Fruit fly (Drosophila melanogaster) whole organism, prepupa: ENCODE results near the gene mnb.
A peak's percentile ranks its signal among the peaks of the same experiment; 100 is the strongest.

Experiments
- Blimp-1 ChIP-seq: fragments of 200-800 bp; sonication (Bioruptor generic); optimal IDR thresholded peaks from 3 replicates; lab custom pipeline; 2017; ENCODE audit warnings: missing biosample characterization, missing genetic modification characterization, mild to moderate bottlenecking, moderate library complexity, missing genetic modification reagents
- CG10631 ChIP-seq: fragments of 200-800 bp; sonication (Bioruptor generic); optimal IDR thresholded peaks from 2 replicates; lab custom pipeline; 2016; ENCODE audit warnings: missing biosample characterization, missing genetic modification characterization
- CG10669 ChIP-seq: fragments of 200-800 bp; sonication (Bioruptor generic); optimal IDR thresholded peaks from 3 replicates; lab custom pipeline; 2018; ENCODE audit warnings: missing biosample characterization, mild to moderate bottlenecking, missing genetic modification characterization, moderate library complexity
- CG11294 ChIP-seq: fragments of 200-800 bp; sonication (Bioruptor generic); IDR thresholded peaks from 2 replicates; pipeline ENCODE4 v1.3.6; 2022; ENCODE audit warnings: missing biosample characterization, missing genetic modification characterization
- CG11762 ChIP-seq: fragments of 200-800 bp; sonication (Bioruptor generic); optimal IDR thresholded peaks from 3 replicates; lab custom pipeline; 2016; ENCODE audit warnings: missing biosample characterization, missing genetic modification characterization; ENCODE audit not compliant: insufficient read depth
- CG11902 ChIP-seq: fragments of 200-800 bp; sonication (Bioruptor generic); optimal IDR thresholded peaks from 3 replicates; lab custom pipeline; 2016; ENCODE audit warnings: missing biosample characterization, missing genetic modification characterization
- CG15336 ChIP-seq: fragments of 200-800 bp; sonication (Bioruptor generic); IDR thresholded peaks from 2 replicates; pipeline ENCODE4 v1.3.6; 2022; ENCODE audit warnings: missing biosample characterization, missing genetic modification characterization
- CG16779 ChIP-seq: fragments of 200-800 bp; sonication (Bioruptor generic); optimal IDR thresholded peaks from 3 replicates; lab custom pipeline; 2017; ENCODE audit warnings: missing biosample characterization, mild to moderate bottlenecking, missing genetic modification characterization
- CG3032 ChIP-seq: fragments of 200-800 bp; optimal IDR thresholded peaks from 2 replicates; lab custom pipeline; 2019; ENCODE audit warnings: missing biosample characterization, mild to moderate bottlenecking, missing genetic modification characterization, moderate library complexity
- CG31627 ChIP-seq: fragments of 200-800 bp; sonication (Bioruptor generic); optimal IDR thresholded peaks from 3 replicates; lab custom pipeline; 2016; ENCODE audit warnings: missing biosample characterization, missing genetic modification characterization
- CG34406 ChIP-seq: fragments of 200-800 bp; sonication (Bioruptor generic); optimal IDR thresholded peaks from 3 replicates; lab custom pipeline; 2016; ENCODE audit warnings: missing biosample characterization, missing genetic modification characterization
- CG4318 ChIP-seq: fragments of 200-800 bp; sonication (Bioruptor generic); optimal IDR thresholded peaks from 3 replicates; lab custom pipeline; 2017; ENCODE audit warnings: missing biosample characterization, mild to moderate bottlenecking, missing genetic modification characterization
- CG6808 ChIP-seq: fragments of 200-800 bp; sonication (Bioruptor generic); optimal IDR thresholded peaks from 3 replicates; lab custom pipeline; 2017; ENCODE audit warnings: missing biosample characterization, missing genetic modification characterization, mild to moderate bottlenecking, moderate library complexity, missing genetic modification reagents
- CG6854 ChIP-seq: fragments of 200-800 bp; sonication (Bioruptor generic); optimal IDR thresholded peaks from 2 replicates; lab custom pipeline; 2017; ENCODE audit warnings: missing biosample characterization, mild to moderate bottlenecking, missing genetic modification characterization
- CG7368 ChIP-seq: fragments of 200-800 bp; sonication (Bioruptor generic); optimal IDR thresholded peaks from 3 replicates; lab custom pipeline; 2016; ENCODE audit warnings: missing biosample characterization, missing genetic modification characterization
- CG8319 ChIP-seq: fragments of 200-800 bp; sonication (Bioruptor generic); optimal IDR thresholded peaks from 3 replicates; lab custom pipeline; 2016; ENCODE audit warnings: missing biosample characterization, missing genetic modification characterization
- CG8632 ChIP-seq: fragments of 200-800 bp; sonication (Bioruptor generic); optimal IDR thresholded peaks from 3 replicates; lab custom pipeline; 2016; ENCODE audit warnings: missing biosample characterization, missing genetic modification characterization
- CG9139 ChIP-seq: fragments of 200-800 bp; sonication (Bioruptor generic); optimal IDR thresholded peaks from 3 replicates; lab custom pipeline; 2017; ENCODE audit warnings: missing biosample characterization, mild to moderate bottlenecking, missing genetic modification characterization
- Eip75B ChIP-seq: fragments of 200-800 bp; sonication (Bioruptor generic); optimal IDR thresholded peaks from 3 replicates; lab custom pipeline; 2016; ENCODE audit warnings: missing biosample characterization, missing genetic modification characterization
- Eip78C ChIP-seq: fragments of 200-800 bp; sonication (Bioruptor generic); peaks from one replicate; lab custom pipeline; 2016; ENCODE audit warnings: missing biosample characterization, missing genetic modification characterization
- Ets21C ChIP-seq: fragments of 200-800 bp; sonication (Bioruptor generic); optimal IDR thresholded peaks from 3 replicates; lab custom pipeline; 2016; ENCODE audit warnings: missing biosample characterization, missing genetic modification characterization
- Hr38 ChIP-seq: sonication (Bioruptor generic); optimal IDR thresholded peaks from 2 replicates; lab custom pipeline; 2016; ENCODE audit warnings: missing biosample characterization, missing genetic modification characterization
- Hr4 ChIP-seq: fragments of 200-800 bp; sonication (Bioruptor generic); optimal IDR thresholded peaks from 3 replicates; lab custom pipeline; 2016; ENCODE audit warnings: missing biosample characterization, missing genetic modification characterization
- Lpt ChIP-seq: fragments of 200-800 bp; sonication (Bioruptor generic); optimal IDR thresholded peaks from 3 replicates; lab custom pipeline; 2016; ENCODE audit warnings: missing biosample characterization, missing genetic modification characterization
- OdsH ChIP-seq: fragments of 200-800 bp; sonication (Bioruptor generic); optimal IDR thresholded peaks from 3 replicates; lab custom pipeline; 2016; ENCODE audit warnings: missing biosample characterization, missing genetic modification characterization
- Smox ChIP-seq: fragments of 200-800 bp; sonication (Bioruptor generic); optimal IDR thresholded peaks from 3 replicates; lab custom pipeline; 2016; ENCODE audit warnings: missing biosample characterization, missing genetic modification characterization
- Sox102F ChIP-seq: fragments of 200-800 bp; sonication (Bioruptor generic); optimal IDR thresholded peaks from 2 replicates; lab custom pipeline; 2016; ENCODE audit warnings: missing biosample characterization, mild to moderate bottlenecking, missing genetic modification characterization
- Sox14 ChIP-seq: fragments of 200-800 bp; sonication (Bioruptor generic); optimal IDR thresholded peaks from 3 replicates; lab custom pipeline; 2016; ENCODE audit warnings: missing biosample characterization, missing genetic modification characterization
- Sox15 ChIP-seq: fragments of 200-800 bp; sonication (Bioruptor generic); optimal IDR thresholded peaks from 3 replicates; lab custom pipeline; 2016; ENCODE audit warnings: missing biosample characterization, missing genetic modification characterization
- achi ChIP-seq: fragments of 200-800 bp; sonication (Bioruptor generic); optimal IDR thresholded peaks from 3 replicates; lab custom pipeline; 2016; ENCODE audit warnings: missing biosample characterization, missing genetic modification characterization
- acj6 ChIP-seq: fragments of 200-800 bp; sonication (Bioruptor generic); optimal IDR thresholded peaks from 3 replicates; lab custom pipeline; 2016; ENCODE audit warnings: missing biosample characterization, missing genetic modification characterization
- dac ChIP-seq: fragments of 200-800 bp; sonication (Bioruptor generic); optimal IDR thresholded peaks from 2 replicates; lab custom pipeline; 2017; ENCODE audit warnings: missing biosample characterization, mild to moderate bottlenecking, missing genetic modification characterization
- dsx ChIP-seq: fragments of 200-800 bp; optimal IDR thresholded peaks from 3 replicates; lab custom pipeline; 2019; ENCODE audit warnings: missing biosample characterization, mild to moderate bottlenecking, missing genetic modification characterization, moderate library complexity; ENCODE audit not compliant: poor library complexity, severe bottlenecking
- eg ChIP-seq: fragments of 200-800 bp; sonication (Bioruptor generic); IDR thresholded peaks from 3 replicates; pipeline ENCODE4 v1.3.6; 2022; ENCODE audit warnings: missing biosample characterization, missing genetic modification characterization
- esn ChIP-seq: fragments of 200-800 bp; sonication (Bioruptor generic); optimal IDR thresholded peaks from 2 replicates; lab custom pipeline; 2016; ENCODE audit warnings: missing biosample characterization, mild to moderate bottlenecking, missing genetic modification characterization, moderate library complexity
- fd85E ChIP-seq: fragments of 200-800 bp; sonication (Bioruptor generic); optimal IDR thresholded peaks from 3 replicates; lab custom pipeline; 2016; ENCODE audit warnings: missing biosample characterization, missing genetic modification characterization
- fkh ChIP-seq: fragments of 200-800 bp; sonication (Bioruptor generic); optimal IDR thresholded peaks from 3 replicates; lab custom pipeline; 2017; ENCODE audit warnings: missing biosample characterization, mild to moderate bottlenecking, missing genetic modification characterization, moderate library complexity
- net ChIP-seq: fragments of 200-800 bp; sonication (Bioruptor generic); optimal IDR thresholded peaks from 3 replicates; lab custom pipeline; 2016; ENCODE audit warnings: missing biosample characterization, missing genetic modification characterization
- pdm3 ChIP-seq: fragments of 200-800 bp; sonication (Bioruptor generic); optimal IDR thresholded peaks from 3 replicates; lab custom pipeline; 2016; ENCODE audit warnings: missing biosample characterization, missing genetic modification characterization
- salr ChIP-seq, 2 experiments: fragments of 200-800 bp; sonication (Bioruptor generic); optimal IDR thresholded peaks; 3 replicates each; lab custom pipeline; 2016 to 2018; ENCODE audit warnings: missing biosample characterization in 2 of 2, missing genetic modification characterization in 2 of 2, mild to moderate bottlenecking in 1 of 2
- spab ChIP-seq: fragments of 200-800 bp; sonication (Bioruptor generic); optimal IDR thresholded peaks from 2 replicates; lab custom pipeline; 2017; ENCODE audit warnings: missing biosample characterization, mild to moderate bottlenecking, missing genetic modification characterization, missing genetic modification reagents
- svp ChIP-seq: fragments of 200-800 bp; sonication (Bioruptor generic); peaks from one replicate; lab custom pipeline; 2016; ENCODE audit warnings: missing biosample characterization, missing genetic modification characterization
- topi ChIP-seq: fragments of 200-800 bp; sonication (Bioruptor generic); optimal IDR thresholded peaks from 3 replicates; lab custom pipeline; 2016; ENCODE audit warnings: missing biosample characterization, missing genetic modification characterization
- vri ChIP-seq: fragments of 200-800 bp; sonication (Bioruptor generic); optimal IDR thresholded peaks from 3 replicates; lab custom pipeline; 2016; ENCODE audit warnings: missing biosample characterization, mild to moderate bottlenecking, missing genetic modification characterization

The mnb gene

DNA sequence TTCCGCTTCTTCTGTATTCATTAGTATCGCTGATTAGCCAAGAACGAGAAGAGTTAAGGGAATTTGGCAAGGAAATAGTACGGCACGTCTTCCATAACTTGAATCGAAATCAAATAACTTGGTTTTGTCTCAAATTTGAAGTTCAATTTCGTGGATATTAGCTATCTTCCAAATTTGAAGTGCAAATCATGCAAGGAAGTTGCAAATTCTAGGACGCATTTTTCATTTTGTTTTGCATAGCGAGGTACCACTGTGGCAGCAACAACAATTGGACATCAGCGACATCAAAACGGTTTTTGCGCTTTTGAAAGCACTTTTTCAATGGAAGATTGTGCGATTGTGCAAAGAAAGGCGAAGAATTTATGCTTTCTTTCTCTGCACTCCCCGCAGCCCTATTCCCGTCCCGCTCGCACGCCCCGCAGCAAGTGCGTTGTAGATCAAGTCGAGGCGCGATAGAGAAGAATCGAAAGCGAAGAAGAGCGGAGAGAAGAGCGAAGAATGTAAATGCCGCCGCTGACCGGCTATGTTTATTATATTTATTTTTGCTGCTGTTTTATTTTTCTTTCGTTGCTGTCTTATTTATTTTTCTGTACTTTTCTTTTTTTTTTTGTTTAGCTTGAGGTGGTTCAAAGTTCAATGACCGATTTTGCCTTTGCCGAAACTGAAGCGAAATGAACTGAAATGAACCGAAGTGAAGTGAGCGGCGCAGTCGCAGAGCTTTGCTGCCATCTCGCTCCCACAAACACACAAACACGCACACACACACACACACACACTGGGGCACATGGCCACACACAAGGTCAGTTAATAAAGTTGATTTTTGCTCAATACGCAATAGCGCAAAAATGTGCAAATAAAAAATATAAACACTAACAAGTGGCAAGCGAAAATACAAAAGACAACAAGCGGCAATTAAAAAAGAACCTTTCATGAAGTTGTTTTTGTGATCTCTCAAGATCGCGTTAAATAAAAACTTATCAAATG lies 5.6 kb downstream of the mnb start (continued):
- peak; percentile 65 for TF ChIP-seq net (GFP tag; lab: Kevin White, UChicago)
- TF ChIP-seq CG10669 (GFP tag; lab: Kevin White, UChicago), result peak; percentile 38
- peak; percentile 73 for TF ChIP-seq Smox (GFP tag; lab: Kevin White, UChicago)
- peak; percentile 85 for TF ChIP-seq Eip78C (GFP tag; lab: Kevin White, UChicago)
- TF ChIP-seq OdsH (GFP tag; lab: Kevin White, UChicago), result peak; percentile 67
- peak; percentile 25 for TF ChIP-seq CG11762 (GFP tag; lab: Kevin White, UChicago)
- TF ChIP-seq CG11902 (GFP tag; lab: Kevin White, UChicago), result peak; percentile 50
- no peak for TF ChIP-seq CG9139
- TF ChIP-seq Lpt (GFP tag; lab: Kevin White, UChicago), result peak; percentile 59
- peak; percentile 81 for TF ChIP-seq CG11294 (GFP tag; lab: Robert Waterston, UW)
- TF ChIP-seq Hr4 (GFP tag; lab: Kevin White, UChicago), result peak; percentile 85
- peak; percentile 80 for TF ChIP-seq pdm3 (GFP tag; lab: Kevin White, UChicago)
- TF ChIP-seq CG8632, result peak; percentile 30
- peak in 1 of 2 experiments; percentile 59 for TF ChIP-seq salr (GFP tag; optimal IDR thresholded peaks at IDR 0.05; lab: Kevin White, UChicago)
- TF ChIP-seq CG31627, result peak; percentile 83
- peak; percentile 8 for TF ChIP-seq dsx
- no peak for TF ChIP-seq CG6854 (GFP tag; lab: Kevin White, UChicago)
- no peak for TF ChIP-seq Blimp-1
- TF ChIP-seq CG34406 (GFP tag; lab: Kevin White, UChicago), result peak; percentile 37
- TF ChIP-seq fd85E (GFP tag; lab: Kevin White, UChicago), result no peak

DNA sequence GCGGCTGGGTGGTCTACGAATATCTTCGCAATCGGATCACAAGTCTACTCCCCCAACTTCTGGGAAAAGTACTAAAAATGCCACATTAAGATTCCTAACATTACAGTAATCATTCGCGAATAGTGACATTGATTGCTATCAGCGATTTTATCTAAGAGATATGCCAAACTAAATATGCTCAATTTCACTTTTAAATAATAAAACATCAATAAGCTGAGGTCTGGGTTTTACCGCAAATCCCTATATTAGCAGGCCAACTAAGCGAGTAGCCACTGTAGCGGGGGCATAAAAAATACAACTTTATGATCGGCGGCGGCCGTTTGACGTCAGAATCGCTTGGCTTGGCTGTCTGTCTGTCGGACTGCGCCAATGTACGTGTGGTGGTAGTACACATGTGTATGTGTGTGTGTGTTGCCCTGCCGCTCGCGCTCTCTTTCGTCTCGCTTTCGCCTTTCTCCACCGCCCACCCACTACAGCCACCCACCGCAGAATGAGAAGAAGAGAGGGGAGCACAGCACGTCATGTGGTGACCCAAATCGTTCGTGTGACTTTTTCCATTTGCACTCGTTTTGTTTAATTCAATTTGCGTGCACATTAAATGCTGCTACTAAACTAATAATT lies 6.6 kb downstream of the mnb start:
- TF ChIP-seq Eip75B, result peak; percentile 91
- peak; percentile 64 for TF ChIP-seq CG16779 (tag; lab: Kevin White, UChicago)
- peak; percentile 89 for TF ChIP-seq CG11294 (GFP tag; lab: Robert Waterston, UW)
- peak; percentile 93 for TF ChIP-seq Sox102F (GFP tag; lab: Kevin White, UChicago)
- peak; percentile 80 for TF ChIP-seq CG11762 (GFP tag; lab: Kevin White, UChicago)
- TF ChIP-seq CG9139, result peak; percentile 6
- peak; percentile 79 to 80 for TF ChIP-seq salr (GFP tag; optimal IDR thresholded peaks at IDR 0.05; lab: Kevin White, UChicago)
- TF ChIP-seq CG10669 (GFP tag; lab: Kevin White, UChicago), result peak; percentile 77
- peak; percentile 93 for TF ChIP-seq vri
- peak; percentile 93 for TF ChIP-seq OdsH (GFP tag; lab: Kevin White, UChicago)
- TF ChIP-seq spab (GFP tag; lab: Kevin White, UChicago), result peak; percentile 47
- peak; percentile 97 for TF ChIP-seq eg
- TF ChIP-seq CG34406 (GFP tag; lab: Kevin White, UChicago), result peak; percentile 85
- TF ChIP-seq Sox14 (GFP tag; lab: Kevin White, UChicago), result peak; percentile 94
- TF ChIP-seq acj6 (GFP tag; lab: Kevin White, UChicago), result peak; percentile 91
- peak; percentile 79 for TF ChIP-seq CG7368 (GFP tag; lab: Kevin White, UChicago)
- TF ChIP-seq Hr4 (GFP tag; lab: Kevin White, UChicago), result peak; percentile 95
- TF ChIP-seq CG10631 (GFP tag; lab: Kevin White, UChicago), result peak; percentile 88
- peak; percentile 65 for TF ChIP-seq CG6854 (GFP tag; lab: Kevin White, UChicago)
- TF ChIP-seq fd85E (GFP tag; lab: Kevin White, UChicago), result peak; percentile 53
- peak; percentile 58 for TF ChIP-seq Hr38 (GFP tag; lab: Kevin White, UChicago)
- TF ChIP-seq CG4318 (GFP tag; lab: Kevin White, UChicago), result peak; percentile 91
- peak; percentile 95 for TF ChIP-seq Ets21C
- TF ChIP-seq Eip78C (GFP tag; lab: Kevin White, UChicago), result peak; percentile 97
- peak; percentile 89 for TF ChIP-seq achi (GFP tag; lab: Kevin White, UChicago)
- peak; percentile 96 for TF ChIP-seq pdm3 (GFP tag; lab: Kevin White, UChicago)
- TF ChIP-seq svp (GFP tag; lab: Kevin White, UChicago), result peak; percentile 97
- TF ChIP-seq fkh (GFP tag; lab: Kevin White, UChicago), result peak; percentile 71
- peak; percentile 86 for TF ChIP-seq net (GFP tag; lab: Kevin White, UChicago)
- peak; percentile 85 for TF ChIP-seq Sox15 (GFP tag; lab: Kevin White, UChicago)
- peak; percentile 89 for TF ChIP-seq CG15336 (GFP tag; lab: Robert Waterston, UW)
- peak; percentile 72 for TF ChIP-seq CG6808 (GFP tag; lab: Kevin White, UChicago)
- TF ChIP-seq Lpt (GFP tag; lab: Kevin White, UChicago), result peak; percentile 87
- TF ChIP-seq CG3032 (tag; lab: Kevin White, UChicago), result peak; percentile 78
- peak; percentile 92 for TF ChIP-seq topi (GFP tag; lab: Kevin White, UChicago)
- TF ChIP-seq CG8319 (GFP tag; lab: Kevin White, UChicago), result peak; percentile 77
- TF ChIP-seq dac (GFP tag; lab: Kevin White, UChicago), result peak; percentile 87
- peak; percentile 94 for TF ChIP-seq esn (GFP tag; lab: Kevin White, UChicago)
- peak; percentile 83 for TF ChIP-seq CG11902 (GFP tag; lab: Kevin White, UChicago)
